Worm (Caenorhabditis elegans): Measurements from ENCODE around the gene C40A11.2.

DNA sequence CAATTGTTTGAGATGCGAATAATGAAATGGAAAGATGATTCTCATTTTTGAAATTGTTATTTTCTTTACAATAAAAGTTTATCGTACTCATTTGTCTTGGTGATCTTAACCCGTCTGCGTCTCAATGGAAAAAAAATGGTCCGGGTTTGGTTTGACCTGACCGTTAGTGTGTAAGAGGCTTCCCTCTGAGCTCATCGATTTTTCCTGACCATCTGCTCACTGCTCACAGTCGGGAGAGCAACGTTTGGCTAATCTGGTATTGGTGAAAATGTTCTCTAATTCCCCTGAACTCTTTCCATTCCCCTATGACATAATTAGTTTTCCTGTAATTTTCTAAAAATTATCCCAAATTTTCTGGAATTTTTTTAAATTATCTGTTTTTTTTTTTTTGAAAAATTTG, 7.8 kb upstream of the C40A11.2 start:
- TF ChIP-seq aly-1 (tag; optimal IDR thresholded peaks at IDR 0.05) (no peak), tbx-37 (GFP tag; conservative IDR thresholded peaks at IDR 0.05) (no peak), flt-1 (GFP tag; IDR thresholded peaks at IDR 0.05) (no peak), scrt-1 (GFP tag; IDR thresholded peaks at IDR 0.05) (no peak), ama-1 (optimal IDR thresholded peaks at IDR 0.05) (no peak), pes-1 (GFP tag; IDR thresholded peaks at IDR 0.05) (no peak), hmg-4 (GFP tag; optimal IDR thresholded peaks at IDR 0.05) (no peak), tbx-11 (GFP tag; IDR thresholded peaks at IDR 0.05) (no peak), ceh-36 (tag; optimal IDR thresholded peaks at IDR 0.05) (no peak), B0310.2 (tag; optimal IDR thresholded peaks at IDR 0.05) (no peak), F13C5.2 (tag; optimal IDR thresholded peaks at IDR 0.05) (no peak), tra-4 (tag; optimal IDR thresholded peaks at IDR 0.05) (no peak), ets-7 (tag; optimal IDR thresholded peaks at IDR 0.05) (no peak)

Measured in whole organism, early embryonic.